Worm (Caenorhabditis elegans) whole organism, midembryonic: ENCODE results near the gene itsn-1.

Experiments
- T22C8.4 ChIP-seq: fragments of 200-800 bp; sonication (Bioruptor generic); IDR thresholded peaks from 2 replicates; pipeline ENCODE4 v1.3.6; 2022; ENCODE audit warnings: missing genetic modification characterization, missing compliant biosample characterization
- cog-1 ChIP-seq: sonication (generic microtip); optimal IDR thresholded peaks from 2 replicates; lab custom pipeline; 2016; ENCODE audit warnings: missing genetic modification characterization, missing compliant biosample characterization
- flt-1 ChIP-seq: fragments of 200-800 bp; sonication (Bioruptor generic); IDR thresholded peaks from 2 replicates; pipeline ENCODE4 v1.3.6; 2022; ENCODE audit warnings: missing genetic modification characterization, missing compliant biosample characterization
- klf-2 ChIP-seq: fragments of 200-800 bp; sonication (Bioruptor generic); conservative IDR thresholded peaks from 2 replicates; pipeline ENCODE4 v1.3.6; 2022; ENCODE audit warnings: missing genetic modification reagents, missing genetic modification characterization, missing compliant biosample characterization
- med-1 ChIP-seq: sonication (generic microtip); optimal IDR thresholded peaks from 2 replicates; lab custom pipeline; 2017; ENCODE audit warnings: missing genetic modification characterization, mild to moderate bottlenecking, missing compliant biosample characterization, antibody characterized with exemption, missing genetic modification reagents; ENCODE audit not compliant: insufficient read depth
- ref-1 ChIP-seq: fragments of 200-800 bp; sonication (Bioruptor generic); conservative IDR thresholded peaks from 2 replicates; pipeline ENCODE4 v1.3.6; 2022; ENCODE audit warnings: missing genetic modification reagents, missing genetic modification characterization, missing compliant biosample characterization
- tab-1 ChIP-seq: fragments of 200-800 bp; sonication (Bioruptor generic); IDR thresholded peaks from 2 replicates; pipeline ENCODE4 v1.3.6; 2022; ENCODE audit warnings: missing genetic modification characterization, missing compliant biosample characterization
- ztf-23 ChIP-seq: fragments of 200-800 bp; sonication (Bioruptor generic); IDR thresholded peaks from 2 replicates; pipeline ENCODE4 v1.3.6; 2022; ENCODE audit warnings: missing genetic modification reagents, missing genetic modification characterization, missing compliant biosample characterization
- ztf-29 ChIP-seq: fragments of 200-800 bp; sonication (Bioruptor generic); IDR thresholded peaks from 2 replicates; pipeline ENCODE4 v1.3.6; 2022; ENCODE audit warnings: missing genetic modification reagents, missing genetic modification characterization, missing compliant biosample characterization

- no peak for TF ChIP-seq ref-1 (GFP tag; lab: Robert Waterston, UW)
- TF ChIP-seq flt-1: no peak
- TF ChIP-seq T22C8.4 (GFP tag; lab: Robert Waterston, UW): no peak
- TF ChIP-seq ztf-23 (GFP tag; lab: Robert Waterston, UW): no peak
- no peak for TF ChIP-seq cog-1
- no peak for TF ChIP-seq med-1 (GFP tag; lab: Kevin White, UChicago)
- no peak for TF ChIP-seq ztf-29 (GFP tag; lab: Robert Waterston, UW)
- TF ChIP-seq tab-1 (GFP tag; lab: Robert Waterston, UW): no peak
- TF ChIP-seq klf-2 (GFP tag; lab: Robert Waterston, UW): no peak
These were observed 19.3 kb upstream of the itsn-1 start, which contains the start of gene bca-2 for ce11 chrIV:17100148-17100547.
